Worm (Caenorhabditis elegans) whole organism, L3 larva: Measurements from ENCODE around the gene K02H11.9.

Experiments
- R02D3.7 ChIP-seq: fragments of 150-350 bp; optimal IDR thresholded peaks from 2 replicates; lab custom pipeline; 2014; ENCODE audit warnings: missing biosample characterization, missing genetic modification characterization
- aly-2 ChIP-seq: fragments of 150-350 bp; optimal IDR thresholded peaks from 2 replicates; lab custom pipeline; 2014; ENCODE audit warnings: missing biosample characterization, missing genetic modification characterization
- ceh-9 ChIP-seq: sonication (generic microtip); optimal IDR thresholded peaks from 2 replicates; lab custom pipeline; 2018; ENCODE audit warnings: missing biosample characterization, missing genetic modification characterization
- daf-12 ChIP-seq: fragments of 150-350 bp; optimal IDR thresholded peaks from 2 replicates; lab custom pipeline; 2014; ENCODE audit warnings: missing biosample characterization, missing genetic modification reagents, missing genetic modification characterization
- egl-5 ChIP-seq: fragments of 150-350 bp; optimal IDR thresholded peaks from 2 replicates; lab custom pipeline; 2017; ENCODE audit warnings: missing biosample characterization, missing genetic modification reagents, missing genetic modification characterization, inconsistent platforms
- elt-2 ChIP-seq: sonication (generic microtip); optimal IDR thresholded peaks from 2 replicates; lab custom pipeline; 2016; ENCODE audit warnings: missing genetic modification reagents, mild to moderate bottlenecking, missing genetic modification characterization, missing compliant biosample characterization
- elt-3 ChIP-seq, 3 experiments: fragments of 150-350 bp in 1 of 3; sonication (generic microtip) in 2 of 3; optimal IDR thresholded peaks; 2 replicates in 2 of 3; 4 replicates in 1 of 3; lab custom pipeline; 2014 to 2017; ENCODE audit warnings: missing biosample characterization in 3 of 3, missing genetic modification characterization in 3 of 3
- eor-1 ChIP-seq, 2 experiments: fragments of 150-350 bp; optimal IDR thresholded peaks; 2 replicates each; lab custom pipeline; 2014 to 2018; ENCODE audit warnings: missing biosample characterization in 2 of 2, missing genetic modification characterization in 2 of 2
- fkh-10 ChIP-seq: sonication (generic microtip); optimal IDR thresholded peaks from 2 replicates; lab custom pipeline; 2017; ENCODE audit warnings: missing biosample characterization, missing genetic modification reagents, missing genetic modification characterization
- fkh-2 ChIP-seq: fragments of 150-350 bp; optimal IDR thresholded peaks from 2 replicates; lab custom pipeline; 2014; ENCODE audit warnings: missing biosample characterization, missing genetic modification reagents, missing genetic modification characterization
- fos-1 ChIP-seq: fragments of 150-350 bp; optimal IDR thresholded peaks from 2 replicates; lab custom pipeline; 2014; ENCODE audit warnings: missing biosample characterization, missing genetic modification characterization
- jun-1 ChIP-seq: fragments of 150-350 bp; optimal IDR thresholded peaks from 2 replicates; lab custom pipeline; 2014; ENCODE audit warnings: missing biosample characterization, missing genetic modification reagents, missing genetic modification characterization
- lin-39 ChIP-seq: fragments of 150-350 bp; optimal IDR thresholded peaks from 2 replicates; lab custom pipeline; 2018; ENCODE audit warnings: missing biosample characterization, missing genetic modification reagents, missing genetic modification characterization
- lsy-12 ChIP-seq: sonication (generic microtip); optimal IDR thresholded peaks from 2 replicates; lab custom pipeline; 2016; ENCODE audit warnings: mild to moderate bottlenecking, missing genetic modification characterization, missing compliant biosample characterization
- mdl-1 ChIP-seq: fragments of 150-350 bp; optimal IDR thresholded peaks from 2 replicates; lab custom pipeline; 2014; ENCODE audit warnings: missing biosample characterization, missing genetic modification characterization
- mml-1 ChIP-seq: fragments of 150-350 bp; sonication (generic microtip); optimal IDR thresholded peaks from 3 replicates; lab custom pipeline; 2014; ENCODE audit warnings: missing biosample characterization, missing genetic modification characterization
- nfya-1 ChIP-seq: sonication (generic microtip); optimal IDR thresholded peaks from 2 replicates; lab custom pipeline; 2017; ENCODE audit warnings: missing genetic modification characterization, mild to moderate bottlenecking, missing compliant biosample characterization, antibody characterized with exemption, moderate library complexity; ENCODE audit not compliant: insufficient read depth
- nhr-11 ChIP-seq: fragments of 150-350 bp; optimal IDR thresholded peaks from 2 replicates; lab custom pipeline; 2014; ENCODE audit warnings: missing biosample characterization, missing genetic modification characterization
- nhr-12 ChIP-seq: fragments of 150-350 bp; optimal IDR thresholded peaks from 2 replicates; lab custom pipeline; 2014; ENCODE audit warnings: missing biosample characterization, missing genetic modification characterization
- nhr-23 ChIP-seq: fragments of 150-350 bp; optimal IDR thresholded peaks from 2 replicates; lab custom pipeline; 2014; ENCODE audit warnings: missing biosample characterization, missing genetic modification reagents, missing genetic modification characterization
- nhr-25 ChIP-seq: sonication (generic microtip); optimal IDR thresholded peaks from 2 replicates; lab custom pipeline; 2017; ENCODE audit warnings: missing biosample characterization, missing genetic modification characterization
- nhr-28 ChIP-seq: fragments of 150-350 bp; optimal IDR thresholded peaks from 2 replicates; lab custom pipeline; 2014; ENCODE audit warnings: missing biosample characterization, missing genetic modification characterization
- nhr-67 ChIP-seq: fragments of 150-350 bp; optimal IDR thresholded peaks from 2 replicates; lab custom pipeline; 2014; ENCODE audit warnings: missing biosample characterization, missing genetic modification characterization
- nhr-76 ChIP-seq: fragments of 150-350 bp; sonication (generic microtip); optimal IDR thresholded peaks from 5 replicates; lab custom pipeline; 2014; ENCODE audit warnings: missing biosample characterization, missing genetic modification characterization
- nhr-77 ChIP-seq: fragments of 150-350 bp; optimal IDR thresholded peaks from 2 replicates; lab custom pipeline; 2014; ENCODE audit warnings: missing biosample characterization, missing genetic modification characterization
- pha-4 ChIP-seq: fragments of 150-350 bp; optimal IDR thresholded peaks from 2 replicates; lab custom pipeline; 2014; ENCODE audit warnings: missing biosample characterization, missing genetic modification reagents, missing genetic modification characterization
- pqm-1 ChIP-seq: fragments of 150-350 bp; optimal IDR thresholded peaks from 2 replicates; lab custom pipeline; 2017; ENCODE audit warnings: missing biosample characterization, missing genetic modification characterization, inconsistent platforms
- sea-2 ChIP-seq: fragments of 150-350 bp; sonication (generic microtip); optimal IDR thresholded peaks from 4 replicates; lab custom pipeline; 2014; ENCODE audit warnings: missing biosample characterization, missing genetic modification reagents, missing genetic modification characterization
- skn-1 ChIP-seq: fragments of 150-350 bp; optimal IDR thresholded peaks from 2 replicates; lab custom pipeline; 2014; ENCODE audit warnings: missing biosample characterization, missing genetic modification characterization
- tbx-2 ChIP-seq: sonication (generic microtip); optimal IDR thresholded peaks from 2 replicates; lab custom pipeline; 2016; ENCODE audit warnings: mild to moderate bottlenecking, missing genetic modification characterization, missing compliant biosample characterization
- unc-39 ChIP-seq: sonication (generic microtip); optimal IDR thresholded peaks from 4 replicates; lab custom pipeline; 2017; ENCODE audit warnings: missing biosample characterization, missing genetic modification characterization
- unc-62 ChIP-seq: fragments of 150-350 bp; sonication (generic microtip); optimal IDR thresholded peaks from 4 replicates; lab custom pipeline; 2014; ENCODE audit warnings: missing biosample characterization, missing genetic modification reagents, missing genetic modification characterization
- zag-1 ChIP-seq: fragments of 150-350 bp; optimal IDR thresholded peaks from 2 replicates; lab custom pipeline; 2014; ENCODE audit warnings: missing biosample characterization, missing genetic modification characterization
- ztf-11 ChIP-seq: fragments of 150-350 bp; optimal IDR thresholded peaks from 2 replicates; lab custom pipeline; 2014; ENCODE audit warnings: missing biosample characterization, missing genetic modification characterization

Gene K02H11.9

DNA sequence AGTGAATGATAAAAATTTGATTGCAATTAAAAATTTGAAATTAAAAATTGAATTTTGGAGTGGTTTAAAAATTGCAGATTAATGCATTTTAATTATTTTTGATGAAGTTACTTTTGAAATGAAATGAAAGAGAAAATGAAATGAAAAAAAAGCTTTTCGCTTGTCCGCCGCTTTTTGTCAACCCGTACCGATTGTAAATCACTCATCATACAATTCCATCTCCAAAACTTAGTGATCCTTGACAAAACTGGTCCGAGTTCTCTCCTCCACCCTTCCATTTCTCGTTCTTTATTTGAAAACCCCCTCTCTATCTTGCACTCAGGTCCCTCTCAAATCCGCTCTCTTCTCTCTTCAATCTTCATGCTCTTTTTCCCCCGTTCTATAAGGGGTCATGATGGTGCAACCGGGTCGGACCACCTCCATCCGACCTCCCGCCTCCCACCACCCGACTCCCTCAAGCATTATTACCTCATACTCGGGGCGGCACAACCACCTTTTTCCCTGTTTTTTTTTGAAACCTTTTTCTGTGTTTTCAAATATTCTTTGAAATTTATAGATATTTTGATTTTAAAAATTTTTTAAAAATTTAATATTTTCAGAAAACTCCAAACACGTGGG lies 40.3 kb upstream of the K02H11.9 start:
- TF ChIP-seq nhr-28 (tag; lab: Kevin White, UChicago) (no peak), aly-2 (tag; lab: Kevin White, UChicago) (no peak), zag-1 (no peak), lsy-12 (tag; lab: Kevin White, UChicago) (no peak), tbx-2 (tag; lab: Kevin White, UChicago) (no peak), sea-2 (GFP tag; lab: Kevin White, UChicago) (no peak), R02D3.7 (tag; lab: Kevin White, UChicago) (no peak), jun-1 (tag; lab: Kevin White, UChicago) (no peak), nhr-67 (tag; lab: Kevin White, UChicago) (no peak), fkh-10 (GFP tag; lab: Kevin White, UChicago) (no peak), skn-1 (tag; lab: Kevin White, UChicago) (no peak), elt-2 (tag; lab: Kevin White, UChicago) (no peak), unc-39 (tag; lab: Kevin White, UChicago) (no peak), nfya-1 (no peak), eor-1 (tag; optimal IDR thresholded peaks at IDR 0.05; lab: Kevin White, UChicago) (no peak), nhr-23 (tag; lab: Kevin White, UChicago) (no peak), nhr-76 (tag; lab: Kevin White, UChicago) (no peak), fos-1 (tag; lab: Kevin White, UChicago) (no peak)
- TF ChIP-seq, all 47 proteins: peak for 0

DNA sequence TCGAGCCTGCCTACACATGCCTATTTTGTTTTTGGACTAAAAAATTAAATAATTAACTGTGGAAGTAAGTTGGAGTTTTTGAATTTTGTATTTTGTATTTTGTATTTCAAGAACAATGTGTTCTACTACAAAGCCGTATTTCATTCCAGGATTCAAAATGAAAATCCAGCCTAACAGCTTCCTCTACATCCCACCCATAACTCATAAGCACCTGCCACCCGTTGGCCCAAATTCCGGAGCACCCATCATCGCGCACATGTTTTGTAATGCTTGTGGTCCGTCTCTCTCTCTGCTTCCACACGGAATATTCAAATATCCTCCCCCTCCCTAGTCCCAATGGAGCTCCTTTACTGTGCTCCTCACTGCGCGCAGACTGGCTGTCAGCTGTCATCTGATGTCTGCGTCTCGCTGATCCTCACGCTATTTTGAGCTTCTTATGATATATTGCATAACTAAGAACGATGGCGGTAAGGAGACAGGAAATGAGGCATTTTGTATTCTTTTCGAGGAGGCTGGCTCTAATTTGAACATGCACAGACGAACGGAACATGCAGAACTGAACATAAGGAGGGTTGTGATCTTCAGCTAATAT lies 38.7 kb upstream of the K02H11.9 start:
- TF ChIP-seq mdl-1 (tag; lab: Kevin White, UChicago) (no peak), nhr-77 (tag; lab: Kevin White, UChicago) (no peak), lin-39 (tag; lab: Kevin White, UChicago) (no peak), daf-12 (tag; lab: Kevin White, UChicago) (no peak), elt-3 (tag; optimal IDR thresholded peaks at IDR 0.05; lab: Kevin White, UChicago) (no peak), pqm-1 (tag; lab: Kevin White, UChicago) (no peak), nhr-25 (tag; lab: Kevin White, UChicago) (no peak), nhr-11 (tag; lab: Kevin White, UChicago) (no peak), skn-1 (tag; lab: Kevin White, UChicago) (no peak), mml-1 (tag; lab: Kevin White, UChicago) (no peak), egl-5 (no peak), elt-2 (tag; lab: Kevin White, UChicago) (no peak), ztf-11 (tag; lab: Kevin White, UChicago) (no peak), unc-62 (GFP tag; lab: Kevin White, UChicago) (no peak), nhr-23 (tag; lab: Kevin White, UChicago) (no peak), nhr-28 (tag; lab: Kevin White, UChicago) (no peak), fkh-10 (GFP tag; lab: Kevin White, UChicago) (no peak), R02D3.7 (tag; lab: Kevin White, UChicago) (no peak), nhr-12 (no peak), ceh-9 (no peak)
- TF ChIP-seq, all 47 proteins: peak for 0

DNA sequence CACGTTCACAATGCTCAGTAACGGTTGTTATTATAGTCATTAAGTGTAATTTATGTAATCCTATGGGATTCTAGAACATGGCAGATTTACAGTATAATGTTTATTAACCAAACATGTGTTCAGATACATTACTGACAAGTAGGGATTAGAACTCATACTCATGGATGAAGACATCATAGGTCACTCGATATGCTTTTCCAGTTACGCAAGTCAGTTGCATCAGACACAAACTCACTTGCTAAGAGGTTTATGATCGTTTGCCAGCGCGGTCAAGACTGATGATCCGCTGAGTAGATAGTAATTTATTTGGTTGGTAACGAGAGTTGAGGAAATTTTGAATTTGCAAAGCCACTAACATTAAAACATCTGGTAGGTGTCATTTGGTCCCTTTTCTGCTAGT lies 37.7 kb upstream of the K02H11.9 start:
- no peak for TF ChIP-seq pha-4 (tag; lab: Kevin White, UChicago)
- no peak for TF ChIP-seq nhr-12
- no peak for TF ChIP-seq sea-2 (GFP tag; lab: Kevin White, UChicago)
- TF ChIP-seq fkh-2 = no peak
- no peak for TF ChIP-seq tbx-2 (tag; lab: Kevin White, UChicago)
- no peak for TF ChIP-seq R02D3.7 (tag; lab: Kevin White, UChicago)
- TF ChIP-seq ztf-11 (tag; lab: Kevin White, UChicago) = no peak
- TF ChIP-seq jun-1 (tag; lab: Kevin White, UChicago) = no peak
- TF ChIP-seq, all 47 proteins: peak for 0

DNA sequence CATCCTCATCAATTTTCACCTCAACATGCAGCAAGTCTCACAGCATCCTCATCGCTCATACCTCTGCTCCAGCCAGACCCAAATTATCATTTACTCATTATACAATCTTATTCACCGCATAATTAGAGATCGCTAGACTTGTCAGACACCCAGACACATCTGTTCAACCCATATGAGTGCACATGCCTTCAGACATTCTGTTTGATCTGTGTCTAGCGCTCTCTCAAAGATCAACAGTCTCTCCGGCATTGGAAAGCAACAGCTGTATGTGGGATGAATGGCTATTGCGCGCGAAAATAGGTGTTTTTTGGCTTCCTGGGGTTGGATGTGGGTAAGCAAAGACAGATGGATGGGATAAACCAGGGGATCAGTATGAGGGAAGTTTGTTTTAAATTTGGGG lies 35.7 kb upstream of the K02H11.9 start:
- TF ChIP-seq nhr-23 (tag; lab: Kevin White, UChicago) = no peak
- TF ChIP-seq fos-1 (tag; lab: Kevin White, UChicago) = no peak
- no peak for TF ChIP-seq nhr-67 (tag; lab: Kevin White, UChicago)
